Worm (Caenorhabditis elegans) whole organism, L2 larva: Measurements from ENCODE around the gene dhs-6.

Experiments
- C34F6.9 ChIP-seq: fragments of 150-350 bp; optimal IDR thresholded peaks from 2 replicates; lab custom pipeline; 2014; ENCODE audit warnings: missing biosample characterization, missing genetic modification characterization
- F13H6.1 ChIP-seq: sonication (generic microtip); optimal IDR thresholded peaks from 2 replicates; lab custom pipeline; 2016; ENCODE audit warnings: missing genetic modification characterization, missing compliant biosample characterization
- R02D3.7 ChIP-seq: fragments of 150-350 bp; optimal IDR thresholded peaks from 2 replicates; lab custom pipeline; 2014; ENCODE audit warnings: missing biosample characterization, missing genetic modification characterization
- Y55F3AM.14 ChIP-seq: fragments of 200-800 bp; sonication (Bioruptor generic); optimal IDR thresholded peaks from 2 replicates; lab custom pipeline; 2018; ENCODE audit warnings: mild to moderate bottlenecking, missing genetic modification characterization, missing compliant biosample characterization
- ZK546.5 ChIP-seq: sonication (generic microtip); optimal IDR thresholded peaks from 2 replicates; lab custom pipeline; 2017; ENCODE audit warnings: missing biosample characterization, missing genetic modification characterization
- alr-1 ChIP-seq: fragments of 150-350 bp; optimal IDR thresholded peaks from 2 replicates; lab custom pipeline; 2014; ENCODE audit warnings: missing biosample characterization, missing genetic modification characterization
- aly-2 ChIP-seq: fragments of 150-350 bp; optimal IDR thresholded peaks from 2 replicates; lab custom pipeline; 2014; ENCODE audit warnings: missing biosample characterization, missing genetic modification characterization
- ama-1 ChIP-seq: fragments of 150-350 bp; optimal IDR thresholded peaks from 2 replicates; lab custom pipeline; 2018; ENCODE audit warnings: inconsistent platforms
- blmp-1 ChIP-seq: sonication (generic microtip); optimal IDR thresholded peaks from 2 replicates; lab custom pipeline; 2017; ENCODE audit warnings: missing genetic modification characterization, mild to moderate bottlenecking, missing compliant biosample characterization, antibody characterized with exemption, moderate library complexity; ENCODE audit not compliant: insufficient read depth
- ceh-16 ChIP-seq: fragments of 150-350 bp; optimal IDR thresholded peaks from 2 replicates; lab custom pipeline; 2014; ENCODE audit warnings: missing biosample characterization, missing genetic modification characterization
- ceh-82 ChIP-seq: fragments of 150-350 bp; optimal IDR thresholded peaks from 2 replicates; lab custom pipeline; 2014; ENCODE audit warnings: missing biosample characterization, missing genetic modification characterization
- crh-2 ChIP-seq: sonication (generic microtip); optimal IDR thresholded peaks from 2 replicates; lab custom pipeline; 2017; ENCODE audit warnings: missing biosample characterization, missing genetic modification characterization
- dmd-4 ChIP-seq: sonication (generic microtip); optimal IDR thresholded peaks from 2 replicates; lab custom pipeline; 2017; ENCODE audit warnings: missing biosample characterization, missing genetic modification characterization
- egl-27 ChIP-seq: sonication (generic microtip); optimal IDR thresholded peaks from 3 replicates; lab custom pipeline; 2017; ENCODE audit warnings: missing biosample characterization, missing genetic modification reagents, missing genetic modification characterization
- elt-1 ChIP-seq: fragments of 150-350 bp; optimal IDR thresholded peaks from 2 replicates; lab custom pipeline; 2014; ENCODE audit warnings: missing biosample characterization, missing genetic modification characterization
- elt-3 ChIP-seq: sonication (generic microtip); optimal IDR thresholded peaks from 2 replicates; lab custom pipeline; 2017; ENCODE audit warnings: missing biosample characterization, missing genetic modification characterization
- fos-1 ChIP-seq: fragments of 150-350 bp; optimal IDR thresholded peaks from 2 replicates; lab custom pipeline; 2014; ENCODE audit warnings: missing biosample characterization, missing genetic modification characterization
- gmeb-1 ChIP-seq: fragments of 150-350 bp; optimal IDR thresholded peaks from 2 replicates; lab custom pipeline; 2014; ENCODE audit warnings: missing biosample characterization, missing genetic modification characterization
- lin-11 ChIP-seq: fragments of 150-350 bp; sonication (generic microtip); optimal IDR thresholded peaks from 2 replicates; lab custom pipeline; 2014; ENCODE audit warnings: missing biosample characterization, missing genetic modification characterization, inconsistent platforms, mixed read lengths
- lin-13 ChIP-seq: fragments of 150-350 bp; optimal IDR thresholded peaks from 2 replicates; lab custom pipeline; 2014; ENCODE audit warnings: missing biosample characterization, missing genetic modification reagents, missing genetic modification characterization
- lin-39 ChIP-seq: fragments of 150-350 bp; optimal IDR thresholded peaks from 2 replicates; lab custom pipeline; 2014; ENCODE audit warnings: missing biosample characterization, missing genetic modification reagents, missing genetic modification characterization
- lsy-2 ChIP-seq, 2 experiments: fragments of 150-350 bp in 1 of 2; sonication (generic microtip) in 1 of 2; optimal IDR thresholded peaks; 2 replicates each; lab custom pipeline; 2014 to 2017; ENCODE audit warnings: missing biosample characterization in 2 of 2, missing genetic modification characterization in 2 of 2
- mab-5 ChIP-seq: fragments of 150-350 bp; optimal IDR thresholded peaks from 2 replicates; lab custom pipeline; 2014; ENCODE audit warnings: missing biosample characterization, missing genetic modification characterization
- mdl-1 ChIP-seq, 2 experiments: fragments of 150-350 bp in 1 of 2; sonication (generic microtip) in 1 of 2; optimal IDR thresholded peaks; 2 replicates each; lab custom pipeline; 2017; ENCODE audit warnings: missing biosample characterization in 2 of 2, missing genetic modification characterization in 2 of 2
- nhr-12 ChIP-seq: fragments of 150-350 bp; optimal IDR thresholded peaks from 2 replicates; lab custom pipeline; 2014; ENCODE audit warnings: missing biosample characterization, missing genetic modification characterization
- nhr-129 ChIP-seq: fragments of 150-350 bp; optimal IDR thresholded peaks from 2 replicates; lab custom pipeline; 2014; ENCODE audit warnings: missing biosample characterization, missing genetic modification characterization
- nhr-21 ChIP-seq: fragments of 150-350 bp; optimal IDR thresholded peaks from 2 replicates; lab custom pipeline; 2014; ENCODE audit warnings: missing biosample characterization, missing genetic modification characterization
- nhr-23 ChIP-seq: fragments of 150-350 bp; optimal IDR thresholded peaks from 2 replicates; lab custom pipeline; 2014; ENCODE audit warnings: missing biosample characterization, missing genetic modification reagents, missing genetic modification characterization
- nhr-237 ChIP-seq: fragments of 150-350 bp; optimal IDR thresholded peaks from 2 replicates; lab custom pipeline; 2014; ENCODE audit warnings: missing biosample characterization, missing genetic modification characterization
- nhr-25 ChIP-seq: fragments of 150-350 bp; sonication (generic microtip); optimal IDR thresholded peaks from 3 replicates; lab custom pipeline; 2014; ENCODE audit warnings: missing biosample characterization, missing genetic modification characterization
- nhr-6 ChIP-seq: fragments of 150-350 bp; optimal IDR thresholded peaks from 2 replicates; lab custom pipeline; 2014; ENCODE audit warnings: missing biosample characterization, missing genetic modification characterization
- nhr-77 ChIP-seq: fragments of 150-350 bp; optimal IDR thresholded peaks from 2 replicates; lab custom pipeline; 2014; ENCODE audit warnings: missing biosample characterization, missing genetic modification characterization
- peb-1 ChIP-seq: fragments of 150-350 bp; optimal IDR thresholded peaks from 2 replicates; lab custom pipeline; 2014; ENCODE audit warnings: missing biosample characterization, missing genetic modification characterization
- sem-4 ChIP-seq: fragments of 150-350 bp; optimal IDR thresholded peaks from 2 replicates; lab custom pipeline; 2014; ENCODE audit warnings: missing biosample characterization, missing genetic modification reagents, missing genetic modification characterization
- skn-1 ChIP-seq: sonication (generic microtip); optimal IDR thresholded peaks from 2 replicates; lab custom pipeline; 2017; ENCODE audit warnings: missing biosample characterization, missing genetic modification characterization
- sma-3 ChIP-seq: sonication (generic microtip); optimal IDR thresholded peaks from 2 replicates; lab custom pipeline; 2016; ENCODE audit warnings: missing genetic modification reagents, missing genetic modification characterization, missing compliant biosample characterization
- sma-9 ChIP-seq, 2 experiments: fragments of 150-350 bp in 1 of 2; sonication (generic microtip) in 1 of 2; optimal IDR thresholded peaks; 2 replicates each; lab custom pipeline; 2014 to 2016; ENCODE audit warnings: missing genetic modification characterization in 2 of 2, mild to moderate bottlenecking in 1 of 2, missing biosample characterization in 1 of 2, missing compliant biosample characterization in 1 of 2, missing genetic modification reagents in 1 of 2, moderate library complexity in 1 of 2
- snpc-4 ChIP-seq: fragments of 150-350 bp; optimal IDR thresholded peaks from 2 replicates; lab custom pipeline; 2014; ENCODE audit warnings: missing biosample characterization, missing genetic modification characterization
- unc-39 ChIP-seq: fragments of 150-350 bp; optimal IDR thresholded peaks from 2 replicates; lab custom pipeline; 2014; ENCODE audit warnings: missing biosample characterization, missing genetic modification characterization
- unc-55 ChIP-seq: fragments of 150-350 bp; sonication (generic microtip); optimal IDR thresholded peaks from 3 replicates; lab custom pipeline; 2014; ENCODE audit warnings: missing biosample characterization, missing genetic modification reagents, missing genetic modification characterization
- unc-62 ChIP-seq: fragments of 150-350 bp; optimal IDR thresholded peaks from 2 replicates; lab custom pipeline; 2014; ENCODE audit warnings: missing biosample characterization, missing genetic modification reagents, missing genetic modification characterization
- zag-1 ChIP-seq: fragments of 150-350 bp; optimal IDR thresholded peaks from 2 replicates; lab custom pipeline; 2014; ENCODE audit warnings: missing biosample characterization, missing genetic modification characterization
- ztf-1 ChIP-seq: fragments of 200-800 bp; sonication (Bioruptor generic); conservative IDR thresholded peaks from 2 replicates; pipeline ENCODE4 v1.3.6; 2022; ENCODE audit warnings: missing genetic modification characterization, missing compliant biosample characterization
- ztf-11 ChIP-seq: sonication (generic microtip); optimal IDR thresholded peaks from 2 replicates; lab custom pipeline; 2017; ENCODE audit warnings: missing biosample characterization, missing genetic modification characterization
- ztf-4 ChIP-seq: fragments of 150-350 bp; optimal IDR thresholded peaks from 2 replicates; lab custom pipeline; 2014; ENCODE audit warnings: missing biosample characterization, missing genetic modification characterization

The dhs-6 gene

ce11 chrII:5661735-5662177 is 42.6 kb upstream of the dhs-6 start:
- TF ChIP-seq nhr-6 (tag; lab: Kevin White, UChicago) (peak; percentile 80), ztf-1 (0 out of 2 replicates have a peak, but pooled peaks have one; percentile 61), mab-5 (tag; lab: Kevin White, UChicago) (peak; percentile 77), nhr-25 (tag; lab: Kevin White, UChicago) (peak; percentile 45), nhr-129 (peak; percentile 95), gmeb-1 (tag; lab: Kevin White, UChicago) (peak; percentile 60), ztf-11 (tag; lab: Kevin White, UChicago) (peak; percentile 50), peb-1 (tag; lab: Kevin White, UChicago) (no peak), unc-62 (GFP tag; lab: Kevin White, UChicago) (no peak), elt-3 (tag; lab: Kevin White, UChicago) (no peak), lin-39 (tag; lab: Kevin White, UChicago) (peak; percentile 58), snpc-4 (tag; lab: Kevin White, UChicago) (peak; percentile 66), aly-2 (no peak), ama-1 (lab: Kevin White, UChicago) (peak; percentile 99), dmd-4 (tag; lab: Kevin White, UChicago) (no peak), ztf-4 (tag; lab: Kevin White, UChicago) (peak; percentile 98), unc-55 (GFP tag; lab: Kevin White, UChicago) (peak; percentile 63), lin-13 (GFP tag; lab: Kevin White, UChicago) (peak; percentile 91), ceh-82 (tag; lab: Kevin White, UChicago) (peak; percentile 80), crh-2 (tag; lab: Kevin White, UChicago) (peak; percentile 84), Y55F3AM.14 (GFP tag; lab: Kevin White, UChicago) (peak; percentile 95), mdl-1 (tag; optimal IDR thresholded peaks at IDR 0.05; lab: Kevin White, UChicago) (peak; percentile 57 to 79), unc-39 (tag; lab: Kevin White, UChicago) (no peak), nhr-21 (tag; lab: Kevin White, UChicago) (peak; percentile 88), fos-1 (tag; lab: Kevin White, UChicago) (peak; percentile 72), blmp-1 (peak; percentile 15), R02D3.7 (tag; lab: Kevin White, UChicago) (no peak), zag-1 (tag; lab: Kevin White, UChicago) (peak; percentile 93), ceh-16 (tag; lab: Kevin White, UChicago) (peak; percentile 76), lin-11 (tag; lab: Kevin White, UChicago) (peak; percentile 96), C34F6.9 (tag; lab: Kevin White, UChicago) (peak; percentile 86), sem-4 (tag; lab: Kevin White, UChicago) (peak; percentile 61), F13H6.1 (tag; lab: Kevin White, UChicago) (peak; percentile 90), lsy-2 (tag; optimal IDR thresholded peaks at IDR 0.05; lab: Kevin White, UChicago) (peak; percentile 74 to 86), nhr-12 (tag; lab: Kevin White, UChicago) (no peak), egl-27 (tag; lab: Kevin White, UChicago) (peak; percentile 58), sma-9 (GFP tag; optimal IDR thresholded peaks at IDR 0.05; lab: Kevin White, UChicago) (peak; percentile 86), sma-9 (tag; optimal IDR thresholded peaks at IDR 0.05; lab: Kevin White, UChicago) (no peak), sma-3 (GFP tag; lab: Kevin White, UChicago) (peak; percentile 74), skn-1 (tag; lab: Kevin White, UChicago) (no peak)

ce11 chrII:5660736-5661734 is 41.9 kb upstream of the dhs-6 start, which contains the start of the genes ift-43 and mdt-26:
TSS of gene ift-43 (minus strand) at chrII:5660786.
TSS of gene mdt-26 (plus strand) at chrII:5661181.
- TF ChIP-seq nhr-25 (tag; lab: Kevin White, UChicago) (peak; percentile 51), peb-1 (tag; lab: Kevin White, UChicago) (no peak), elt-3 (tag; lab: Kevin White, UChicago) (no peak), sma-9 (GFP tag; optimal IDR thresholded peaks at IDR 0.05; lab: Kevin White, UChicago) (peak; percentile 75), sma-9 (tag; optimal IDR thresholded peaks at IDR 0.05; lab: Kevin White, UChicago) (no peak), nhr-23 (no peak), C34F6.9 (tag; lab: Kevin White, UChicago) (peak; percentile 50), lin-39 (tag; lab: Kevin White, UChicago) (no peak), ZK546.5 (tag; lab: Kevin White, UChicago) (peak; percentile 3), crh-2 (tag; lab: Kevin White, UChicago) (peak; percentile 80), elt-1 (tag; lab: Kevin White, UChicago) (no peak), nhr-77 (tag; lab: Kevin White, UChicago) (no peak), fos-1 (tag; lab: Kevin White, UChicago) (peak; percentile 53), skn-1 (tag; lab: Kevin White, UChicago) (no peak), mdl-1 (tag; optimal IDR thresholded peaks at IDR 0.05; lab: Kevin White, UChicago) (peak; percentile 57 to 73), mab-5 (tag; lab: Kevin White, UChicago) (peak; percentile 34), snpc-4 (tag; lab: Kevin White, UChicago) (no peak), sma-3 (GFP tag; lab: Kevin White, UChicago) (peak; percentile 81), lin-13 (GFP tag; lab: Kevin White, UChicago) (peak; percentile 81), lin-11 (tag; lab: Kevin White, UChicago) (peak; percentile 89), F13H6.1 (tag; lab: Kevin White, UChicago) (peak; percentile 85), ceh-82 (tag; lab: Kevin White, UChicago) (peak; percentile 9), alr-1 (tag; lab: Kevin White, UChicago) (no peak), nhr-6 (tag; lab: Kevin White, UChicago) (peak; percentile 68), zag-1 (tag; lab: Kevin White, UChicago) (peak; percentile 61), blmp-1 (peak; percentile 20), nhr-12 (tag; lab: Kevin White, UChicago) (no peak), nhr-237 (tag; lab: Kevin White, UChicago) (peak; percentile 54), Y55F3AM.14 (GFP tag; lab: Kevin White, UChicago) (peak; percentile 6), ama-1 (lab: Kevin White, UChicago) (peak; percentile 100)
